Worm (Caenorhabditis elegans) whole organism, L2 larva: ENCODE data around the gene ZK809.5.

Experiments
- C34F6.9 ChIP-seq: fragments of 150-350 bp; optimal IDR thresholded peaks from 2 replicates; lab custom pipeline; 2014; ENCODE audit warnings: missing biosample characterization, missing genetic modification characterization
- F13H6.1 ChIP-seq: sonication (generic microtip); optimal IDR thresholded peaks from 2 replicates; lab custom pipeline; 2016; ENCODE audit warnings: missing genetic modification characterization, missing compliant biosample characterization
- R02D3.7 ChIP-seq: fragments of 150-350 bp; optimal IDR thresholded peaks from 2 replicates; lab custom pipeline; 2014; ENCODE audit warnings: missing biosample characterization, missing genetic modification characterization
- ZK546.5 ChIP-seq: sonication (generic microtip); optimal IDR thresholded peaks from 2 replicates; lab custom pipeline; 2017; ENCODE audit warnings: missing biosample characterization, missing genetic modification characterization
- alr-1 ChIP-seq: fragments of 150-350 bp; optimal IDR thresholded peaks from 2 replicates; lab custom pipeline; 2014; ENCODE audit warnings: missing biosample characterization, missing genetic modification characterization
- aly-2 ChIP-seq: fragments of 150-350 bp; optimal IDR thresholded peaks from 2 replicates; lab custom pipeline; 2014; ENCODE audit warnings: missing biosample characterization, missing genetic modification characterization
- ama-1 ChIP-seq: fragments of 150-350 bp; optimal IDR thresholded peaks from 2 replicates; lab custom pipeline; 2018; ENCODE audit warnings: inconsistent platforms
- blmp-1 ChIP-seq: sonication (generic microtip); optimal IDR thresholded peaks from 2 replicates; lab custom pipeline; 2017; ENCODE audit warnings: missing genetic modification characterization, mild to moderate bottlenecking, missing compliant biosample characterization, antibody characterized with exemption, moderate library complexity; ENCODE audit not compliant: insufficient read depth
- ceh-16 ChIP-seq: fragments of 150-350 bp; optimal IDR thresholded peaks from 2 replicates; lab custom pipeline; 2014; ENCODE audit warnings: missing biosample characterization, missing genetic modification characterization
- ceh-82 ChIP-seq: fragments of 150-350 bp; optimal IDR thresholded peaks from 2 replicates; lab custom pipeline; 2014; ENCODE audit warnings: missing biosample characterization, missing genetic modification characterization
- crh-2 ChIP-seq: sonication (generic microtip); optimal IDR thresholded peaks from 2 replicates; lab custom pipeline; 2017; ENCODE audit warnings: missing biosample characterization, missing genetic modification characterization
- dmd-4 ChIP-seq: sonication (generic microtip); optimal IDR thresholded peaks from 2 replicates; lab custom pipeline; 2017; ENCODE audit warnings: missing biosample characterization, missing genetic modification characterization
- egl-27 ChIP-seq: sonication (generic microtip); optimal IDR thresholded peaks from 3 replicates; lab custom pipeline; 2017; ENCODE audit warnings: missing biosample characterization, missing genetic modification reagents, missing genetic modification characterization
- elt-1 ChIP-seq: fragments of 150-350 bp; optimal IDR thresholded peaks from 2 replicates; lab custom pipeline; 2014; ENCODE audit warnings: missing biosample characterization, missing genetic modification characterization
- elt-3 ChIP-seq: sonication (generic microtip); optimal IDR thresholded peaks from 2 replicates; lab custom pipeline; 2017; ENCODE audit warnings: missing biosample characterization, missing genetic modification characterization
- gmeb-1 ChIP-seq: fragments of 150-350 bp; optimal IDR thresholded peaks from 2 replicates; lab custom pipeline; 2014; ENCODE audit warnings: missing biosample characterization, missing genetic modification characterization
- lin-11 ChIP-seq: fragments of 150-350 bp; sonication (generic microtip); optimal IDR thresholded peaks from 2 replicates; lab custom pipeline; 2014; ENCODE audit warnings: missing biosample characterization, missing genetic modification characterization, inconsistent platforms, mixed read lengths
- lin-13 ChIP-seq: fragments of 150-350 bp; optimal IDR thresholded peaks from 2 replicates; lab custom pipeline; 2014; ENCODE audit warnings: missing biosample characterization, missing genetic modification reagents, missing genetic modification characterization
- lsy-2 ChIP-seq, 2 experiments: fragments of 150-350 bp in 1 of 2; sonication (generic microtip) in 1 of 2; optimal IDR thresholded peaks; 2 replicates each; lab custom pipeline; 2014 to 2017; ENCODE audit warnings: missing biosample characterization in 2 of 2, missing genetic modification characterization in 2 of 2
- mab-5 ChIP-seq: fragments of 150-350 bp; optimal IDR thresholded peaks from 2 replicates; lab custom pipeline; 2014; ENCODE audit warnings: missing biosample characterization, missing genetic modification characterization
- mbf-1 ChIP-seq: sonication (generic microtip); optimal IDR thresholded peaks from 2 replicates; lab custom pipeline; 2017; ENCODE audit warnings: missing biosample characterization, missing genetic modification characterization
- mdl-1 ChIP-seq, 2 experiments: fragments of 150-350 bp in 1 of 2; sonication (generic microtip) in 1 of 2; optimal IDR thresholded peaks; 2 replicates each; lab custom pipeline; 2017; ENCODE audit warnings: missing biosample characterization in 2 of 2, missing genetic modification characterization in 2 of 2
- nhr-10 ChIP-seq: sonication (generic microtip); optimal IDR thresholded peaks from 2 replicates; lab custom pipeline; 2017; ENCODE audit warnings: missing biosample characterization, missing genetic modification characterization
- nhr-129 ChIP-seq: fragments of 150-350 bp; optimal IDR thresholded peaks from 2 replicates; lab custom pipeline; 2014; ENCODE audit warnings: missing biosample characterization, missing genetic modification characterization
- nhr-21 ChIP-seq: fragments of 150-350 bp; optimal IDR thresholded peaks from 2 replicates; lab custom pipeline; 2014; ENCODE audit warnings: missing biosample characterization, missing genetic modification characterization
- nhr-25 ChIP-seq: fragments of 150-350 bp; sonication (generic microtip); optimal IDR thresholded peaks from 3 replicates; lab custom pipeline; 2014; ENCODE audit warnings: missing biosample characterization, missing genetic modification characterization
- skn-1 ChIP-seq: sonication (generic microtip); optimal IDR thresholded peaks from 2 replicates; lab custom pipeline; 2017; ENCODE audit warnings: missing biosample characterization, missing genetic modification characterization
- sma-3 ChIP-seq: sonication (generic microtip); optimal IDR thresholded peaks from 2 replicates; lab custom pipeline; 2016; ENCODE audit warnings: missing genetic modification reagents, missing genetic modification characterization, missing compliant biosample characterization
- sma-9 ChIP-seq, 2 experiments: fragments of 150-350 bp in 1 of 2; sonication (generic microtip) in 1 of 2; optimal IDR thresholded peaks; 2 replicates each; lab custom pipeline; 2014 to 2016; ENCODE audit warnings: missing genetic modification characterization in 2 of 2, mild to moderate bottlenecking in 1 of 2, missing biosample characterization in 1 of 2, missing compliant biosample characterization in 1 of 2, missing genetic modification reagents in 1 of 2, moderate library complexity in 1 of 2
- snpc-4 ChIP-seq: fragments of 150-350 bp; optimal IDR thresholded peaks from 2 replicates; lab custom pipeline; 2014; ENCODE audit warnings: missing biosample characterization, missing genetic modification characterization
- unc-39 ChIP-seq: fragments of 150-350 bp; optimal IDR thresholded peaks from 2 replicates; lab custom pipeline; 2014; ENCODE audit warnings: missing biosample characterization, missing genetic modification characterization
- unc-55 ChIP-seq: fragments of 150-350 bp; sonication (generic microtip); optimal IDR thresholded peaks from 3 replicates; lab custom pipeline; 2014; ENCODE audit warnings: missing biosample characterization, missing genetic modification reagents, missing genetic modification characterization
- unc-62 ChIP-seq: fragments of 150-350 bp; optimal IDR thresholded peaks from 2 replicates; lab custom pipeline; 2014; ENCODE audit warnings: missing biosample characterization, missing genetic modification reagents, missing genetic modification characterization
- zag-1 ChIP-seq: fragments of 150-350 bp; optimal IDR thresholded peaks from 2 replicates; lab custom pipeline; 2014; ENCODE audit warnings: missing biosample characterization, missing genetic modification characterization
- ztf-1 ChIP-seq: fragments of 200-800 bp; sonication (Bioruptor generic); conservative IDR thresholded peaks from 2 replicates; pipeline ENCODE4 v1.3.6; 2022; ENCODE audit warnings: missing genetic modification characterization, missing compliant biosample characterization
- ztf-11 ChIP-seq: sonication (generic microtip); optimal IDR thresholded peaks from 2 replicates; lab custom pipeline; 2017; ENCODE audit warnings: missing biosample characterization, missing genetic modification characterization
- ztf-4 ChIP-seq: fragments of 150-350 bp; optimal IDR thresholded peaks from 2 replicates; lab custom pipeline; 2014; ENCODE audit warnings: missing biosample characterization, missing genetic modification characterization

Gene ZK809.5

DNA sequence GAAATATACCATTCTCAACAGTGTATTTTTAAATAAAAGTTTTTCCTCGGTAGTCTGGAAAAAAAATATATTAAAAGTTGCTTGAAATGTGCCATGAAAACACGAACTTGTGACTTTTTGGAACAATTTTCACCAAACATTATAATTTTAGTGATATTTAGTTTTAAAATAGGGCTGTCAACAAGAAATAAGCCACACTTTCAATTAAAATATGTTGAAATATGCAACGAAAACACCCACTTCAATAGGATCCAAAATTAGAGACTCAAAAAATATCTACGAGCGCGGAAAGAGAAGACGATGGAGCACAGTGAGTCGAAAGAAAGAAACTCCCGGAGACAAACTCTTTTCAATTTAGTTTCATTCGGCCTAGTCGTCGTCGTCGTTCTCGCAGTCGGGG, 37.0 kb downstream of the ZK809.5 start, which contains the start of gene ZK792.12:
Gene ZK792.12, plus strand, starts transcription at position 301 of the 400 bp plus-strand sequence.
- TF ChIP-seq lin-13 (no peak), lin-11 (tag; lab: Kevin White, UChicago) (no peak), skn-1 (tag; lab: Kevin White, UChicago) (no peak), nhr-25 (tag; lab: Kevin White, UChicago) (no peak), egl-27 (tag; lab: Kevin White, UChicago) (no peak), nhr-10 (tag; lab: Kevin White, UChicago) (no peak), mab-5 (no peak), dmd-4 (no peak)

DNA sequence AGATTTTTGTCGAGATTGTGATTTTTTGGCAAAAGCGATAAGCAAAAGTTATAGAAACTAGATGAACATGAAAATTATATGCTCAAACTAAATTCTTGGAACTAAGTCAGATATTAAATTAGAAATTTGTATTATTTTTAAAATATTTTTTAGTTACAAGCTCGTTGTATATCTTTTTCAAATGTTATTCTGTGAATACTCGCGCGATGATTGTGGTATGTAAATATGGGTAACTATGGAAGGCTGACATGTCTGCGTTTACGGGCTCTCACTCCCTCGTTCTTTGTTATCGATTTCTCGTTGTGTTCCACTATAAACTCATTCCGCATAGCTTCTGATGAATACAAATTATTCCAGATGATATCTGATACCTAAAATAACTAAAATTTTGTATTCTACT, 37.6 kb downstream of the ZK809.5 start, which contains the start of gene ZK792.7:
Gene ZK792.7, plus strand, starts transcription at position 301 of the 400 bp plus-strand sequence.
- TF ChIP-seq crh-2, result no peak
- no peak for TF ChIP-seq ceh-82 (tag; lab: Kevin White, UChicago)
- no peak for TF ChIP-seq unc-55 (GFP tag; lab: Kevin White, UChicago)
- no peak for TF ChIP-seq nhr-21 (tag; lab: Kevin White, UChicago)
- no peak for TF ChIP-seq ceh-16 (tag; lab: Kevin White, UChicago)
- no peak for TF ChIP-seq ztf-1
- no peak for TF ChIP-seq unc-39
- no peak for TF ChIP-seq elt-3 (tag; lab: Kevin White, UChicago)
- TF ChIP-seq C34F6.9 (tag; lab: Kevin White, UChicago), result no peak
- TF ChIP-seq dmd-4, result no peak
- no peak for TF ChIP-seq ZK546.5 (tag; lab: Kevin White, UChicago)
- TF ChIP-seq mdl-1 (tag; optimal IDR thresholded peaks at IDR 0.05; lab: Kevin White, UChicago), result no peak
- TF ChIP-seq gmeb-1 (tag; lab: Kevin White, UChicago), result no peak
- TF ChIP-seq sma-9 (GFP tag; optimal IDR thresholded peaks at IDR 0.05; lab: Kevin White, UChicago), result no peak
- no peak for TF ChIP-seq sma-9 (tag; optimal IDR thresholded peaks at IDR 0.05; lab: Kevin White, UChicago)
- TF ChIP-seq nhr-25 (tag; lab: Kevin White, UChicago), result no peak

DNA sequence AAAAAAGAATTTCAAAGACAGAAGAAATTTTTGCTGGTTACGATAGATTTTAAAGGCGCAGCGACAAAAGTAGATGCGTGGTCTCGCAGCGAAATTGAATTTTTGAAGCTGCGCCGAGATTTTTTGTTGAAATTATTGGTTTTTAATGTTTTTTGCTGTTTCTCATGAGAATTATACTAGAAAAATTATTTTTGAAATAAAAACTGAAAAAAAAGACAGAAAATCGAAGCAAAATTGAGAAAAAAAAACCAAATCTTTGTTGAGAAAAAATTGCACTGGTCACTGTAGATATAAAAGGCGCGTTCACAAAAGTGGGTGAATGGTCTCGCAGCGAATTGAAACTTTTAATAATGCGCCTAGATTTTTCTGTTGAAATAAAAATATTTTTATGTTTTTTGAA, 39.1 kb downstream of the ZK809.5 start:
- no peak for TF ChIP-seq mbf-1
- no peak for TF ChIP-seq unc-39
- no peak for TF ChIP-seq mab-5
- TF ChIP-seq blmp-1 (tag; lab: Kevin White, UChicago), result no peak
- TF ChIP-seq ztf-1, result no peak
- TF ChIP-seq R02D3.7, result no peak
- TF ChIP-seq ztf-11, result no peak
- TF ChIP-seq ZK546.5 (tag; lab: Kevin White, UChicago), result no peak
- TF ChIP-seq F13H6.1 (tag; lab: Kevin White, UChicago), result no peak
- no peak for TF ChIP-seq elt-3 (tag; lab: Kevin White, UChicago)
- no peak for TF ChIP-seq unc-62 (GFP tag; lab: Kevin White, UChicago)
- no peak for TF ChIP-seq crh-2
- TF ChIP-seq alr-1 (tag; lab: Kevin White, UChicago), result no peak
- no peak for TF ChIP-seq lin-13
- no peak for TF ChIP-seq zag-1 (tag; lab: Kevin White, UChicago)
- TF ChIP-seq nhr-10 (tag; lab: Kevin White, UChicago), result no peak
- TF ChIP-seq nhr-129, result no peak
- TF ChIP-seq sma-3 (GFP tag; lab: Kevin White, UChicago), result no peak

DNA sequence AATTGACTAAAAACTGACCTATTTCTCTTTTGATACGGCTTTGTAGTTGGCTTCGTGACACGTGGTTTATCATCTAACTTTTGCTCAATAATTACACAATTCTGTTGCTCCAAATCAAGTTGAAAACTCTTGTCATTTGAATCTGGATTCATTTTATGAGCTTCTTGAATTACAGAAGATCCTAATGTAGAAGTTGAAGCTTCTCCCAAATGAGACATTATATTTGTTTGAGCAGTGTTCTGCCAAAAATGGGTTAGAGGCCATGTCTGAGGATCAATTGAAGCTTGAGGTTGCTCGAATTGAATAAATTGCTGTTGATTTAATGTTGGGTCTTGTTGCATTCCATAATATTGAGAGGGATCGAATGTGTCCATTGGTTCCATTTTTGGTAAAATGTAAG, 41.0 kb downstream of the ZK809.5 start:
- TF ChIP-seq ztf-4 (tag; lab: Kevin White, UChicago) (no peak), lsy-2 (tag; optimal IDR thresholded peaks at IDR 0.05; lab: Kevin White, UChicago) (no peak), ama-1 (lab: Kevin White, UChicago) (no peak), aly-2 (tag; lab: Kevin White, UChicago) (no peak), ztf-11 (no peak), zag-1 (tag; lab: Kevin White, UChicago) (no peak), unc-62 (GFP tag; lab: Kevin White, UChicago) (no peak), snpc-4 (no peak), elt-1 (tag; lab: Kevin White, UChicago) (no peak), mdl-1 (tag; optimal IDR thresholded peaks at IDR 0.05; lab: Kevin White, UChicago) (no peak)
